Fruit fly (Drosophila melanogaster): ENCODE results near the gene Trmt112.

DNA sequence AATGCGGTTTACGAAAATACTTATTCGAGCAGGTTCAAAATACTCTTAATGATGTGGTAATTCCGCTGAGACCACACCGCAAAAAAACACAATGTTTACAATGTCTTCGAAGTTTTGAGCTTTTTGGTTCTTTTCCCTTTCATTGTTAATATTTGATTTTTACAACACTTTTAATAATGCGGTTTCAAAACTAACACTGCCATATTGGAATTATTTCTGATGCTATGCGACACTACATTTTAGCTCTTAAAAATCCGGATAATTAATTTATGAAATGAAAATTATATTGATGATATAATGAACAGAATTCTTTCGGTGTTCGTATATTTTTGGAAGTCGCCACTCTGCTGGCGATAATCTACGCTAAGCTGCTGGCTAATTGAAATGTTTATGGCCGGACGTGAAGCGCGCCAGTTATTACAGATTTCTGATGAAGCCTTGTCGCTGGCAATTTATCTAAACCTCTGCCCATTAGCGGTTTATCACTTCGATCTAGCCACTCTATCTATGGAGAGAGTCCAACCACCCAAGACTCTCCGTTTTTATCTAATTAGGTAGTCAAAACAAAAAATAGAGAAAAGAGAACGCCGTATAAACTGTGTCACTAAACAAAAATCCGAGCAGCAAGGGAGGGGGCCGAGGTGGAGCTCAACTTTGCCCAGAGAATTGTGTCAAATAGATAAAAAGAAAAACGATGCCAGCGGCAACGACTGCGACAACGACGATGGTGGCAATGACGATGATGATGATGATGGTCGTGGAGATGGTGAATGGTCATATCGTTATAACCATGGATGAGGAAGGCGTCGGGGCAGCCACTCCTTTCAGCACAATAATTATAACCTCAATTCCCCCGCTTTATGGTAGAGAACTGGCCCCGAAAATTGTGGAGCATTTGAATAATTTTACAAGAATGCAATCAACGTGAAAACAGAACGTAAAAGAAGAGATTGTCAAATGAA lies 39.7 kb upstream of the Trmt112 start:
- TF ChIP-seq CoRest (tag; optimal IDR thresholded peaks at IDR 0.05) (no peak), CG2199 (GFP tag; IDR thresholded peaks at IDR 0.05) (no peak), prd (optimal IDR thresholded peaks at IDR 0.05) (no peak), prd (GFP tag; IDR thresholded peaks at IDR 0.05) (no peak), CG3407 (GFP tag; optimal IDR thresholded peaks at IDR 0.05) (no peak), CG8359 (GFP tag; optimal IDR thresholded peaks at IDR 0.05; ENCODE audit: borderline replicate concordance) (no peak), gce (GFP tag; IDR thresholded peaks at IDR 0.05) (no peak), NC2α (GFP tag; optimal IDR thresholded peaks at IDR 0.05) (no peak), ara (GFP tag; IDR thresholded peaks at IDR 0.05) (no peak), CG14710 (tag; optimal IDR thresholded peaks at IDR 0.05) (no peak), HmgD (GFP tag; optimal IDR thresholded peaks at IDR 0.05) (no peak), chif (GFP tag; optimal IDR thresholded peaks at IDR 0.05) (no peak), CG2202 (tag; optimal IDR thresholded peaks at IDR 0.05) (no peak), Doc2 (GFP tag; IDR thresholded peaks at IDR 0.05) (no peak)
